Worm (Caenorhabditis elegans) whole organism, L2 larva: ENCODE results near the gene csc-1.

Experiments used
- ama-1 ChIP-seq: fragments of 150-350 bp; optimal IDR thresholded peaks from 2 replicates; lab custom pipeline; 2018; ENCODE audit warnings: inconsistent platforms
- ceh-16 ChIP-seq: fragments of 150-350 bp; optimal IDR thresholded peaks from 2 replicates; lab custom pipeline; 2014; ENCODE audit warnings: missing biosample characterization, missing genetic modification characterization
- ceh-82 ChIP-seq: fragments of 150-350 bp; optimal IDR thresholded peaks from 2 replicates; lab custom pipeline; 2014; ENCODE audit warnings: missing biosample characterization, missing genetic modification characterization
- egl-27 ChIP-seq: sonication (generic microtip); optimal IDR thresholded peaks from 3 replicates; lab custom pipeline; 2017; ENCODE audit warnings: missing biosample characterization, missing genetic modification reagents, missing genetic modification characterization
- elt-3 ChIP-seq: sonication (generic microtip); optimal IDR thresholded peaks from 2 replicates; lab custom pipeline; 2017; ENCODE audit warnings: missing biosample characterization, missing genetic modification characterization
- lin-13 ChIP-seq: fragments of 150-350 bp; optimal IDR thresholded peaks from 2 replicates; lab custom pipeline; 2014; ENCODE audit warnings: missing biosample characterization, missing genetic modification reagents, missing genetic modification characterization
- lsy-2 ChIP-seq, 2 experiments: fragments of 150-350 bp in 1 of 2; sonication (generic microtip) in 1 of 2; optimal IDR thresholded peaks; 2 replicates each; lab custom pipeline; 2014 to 2017; ENCODE audit warnings: missing biosample characterization in 2 of 2, missing genetic modification characterization in 2 of 2
- nhr-11 ChIP-seq: fragments of 150-350 bp; optimal IDR thresholded peaks from 2 replicates; lab custom pipeline; 2014; ENCODE audit warnings: missing biosample characterization, missing genetic modification characterization
- nhr-23 ChIP-seq: fragments of 150-350 bp; optimal IDR thresholded peaks from 2 replicates; lab custom pipeline; 2014; ENCODE audit warnings: missing biosample characterization, missing genetic modification reagents, missing genetic modification characterization
- nhr-25 ChIP-seq: fragments of 150-350 bp; sonication (generic microtip); optimal IDR thresholded peaks from 3 replicates; lab custom pipeline; 2014; ENCODE audit warnings: missing biosample characterization, missing genetic modification characterization
- sma-3 ChIP-seq: sonication (generic microtip); optimal IDR thresholded peaks from 2 replicates; lab custom pipeline; 2016; ENCODE audit warnings: missing genetic modification reagents, missing genetic modification characterization, missing compliant biosample characterization
- snpc-4 ChIP-seq: fragments of 150-350 bp; optimal IDR thresholded peaks from 2 replicates; lab custom pipeline; 2014; ENCODE audit warnings: missing biosample characterization, missing genetic modification characterization
- zag-1 ChIP-seq: fragments of 150-350 bp; optimal IDR thresholded peaks from 2 replicates; lab custom pipeline; 2014; ENCODE audit warnings: missing biosample characterization, missing genetic modification characterization
- ztf-11 ChIP-seq: sonication (generic microtip); optimal IDR thresholded peaks from 2 replicates; lab custom pipeline; 2017; ENCODE audit warnings: missing biosample characterization, missing genetic modification characterization

- TF ChIP-seq sma-3 (GFP tag; lab: Kevin White, UChicago), result no peak
- TF ChIP-seq elt-3 (tag; lab: Kevin White, UChicago), result no peak
- no peak for TF ChIP-seq ceh-82
- TF ChIP-seq egl-27 (tag; lab: Kevin White, UChicago), result no peak
- no peak for TF ChIP-seq ceh-16 (tag; lab: Kevin White, UChicago)
- no peak for TF ChIP-seq nhr-25
- no peak for TF ChIP-seq zag-1 (tag; lab: Kevin White, UChicago)
- no peak for TF ChIP-seq lin-13 (GFP tag; lab: Kevin White, UChicago)
- no peak for TF ChIP-seq ama-1 (lab: Kevin White, UChicago)
- no peak for TF ChIP-seq nhr-11
- no peak for TF ChIP-seq ztf-11
- no peak for TF ChIP-seq nhr-23 (tag; lab: Kevin White, UChicago)
- TF ChIP-seq snpc-4 (tag; lab: Kevin White, UChicago), result no peak
- TF ChIP-seq lsy-2 (tag; optimal IDR thresholded peaks at IDR 0.05; lab: Kevin White, UChicago), result no peak
Measured at ce11 chrII:13617808-13618207, 21.1 kb downstream of the csc-1 start, which contains the start of gene gst-12.
